Worm (Caenorhabditis elegans) whole organism, L4/young adult: Measurements from ENCODE around the gene eif-3.L.
"Not testable (repeated sequence)": the region's sequence is repeated elsewhere in the genome, so short reads cannot be mapped to it uniquely, and the experiment has no call there.

Experiments used
- W03F9.2 ChIP-seq: fragments of 150-350 bp; optimal IDR thresholded peaks from 2 replicates; lab custom pipeline; 2014; ENCODE audit warnings: missing biosample characterization, missing genetic modification characterization
- dao-5 ChIP-seq: sonication (generic microtip); optimal IDR thresholded peaks from 2 replicates; lab custom pipeline; 2016; ENCODE audit warnings: missing genotype, missing genetic modification characterization, moderate library complexity, missing compliant biosample characterization
- him-1 ChIP-seq: sonication (generic microtip); optimal IDR thresholded peaks from 2 replicates; lab custom pipeline; 2016; ENCODE audit warnings: missing genotype, missing genetic modification reagents, missing genetic modification characterization, missing compliant biosample characterization

eif-3.L gene

DNA sequence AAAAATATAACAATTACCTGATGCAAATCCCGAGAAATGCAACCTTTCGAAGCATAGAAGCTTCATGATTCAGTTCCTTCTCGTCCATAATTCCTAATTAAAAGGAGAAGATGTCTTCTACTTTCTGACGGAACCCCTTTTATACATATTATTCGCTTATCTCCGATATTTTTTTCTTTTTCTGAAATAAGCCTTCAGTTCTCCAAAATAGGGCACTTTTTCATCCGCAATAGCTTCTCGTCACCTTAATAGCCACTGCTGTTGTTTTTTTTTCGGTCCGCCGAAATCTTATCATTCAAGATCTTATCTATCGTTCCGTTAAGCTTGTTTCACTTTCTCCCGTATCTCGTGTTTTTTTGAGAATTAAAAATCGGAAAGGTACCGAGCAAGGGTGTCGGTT lies 30.1 kb upstream of the eif-3.L start, which contains the start of gene bli-2:
Gene bli-2, minus strand, starts transcription at position 101 of the 400 bp plus-strand sequence.
- no peak for TF ChIP-seq W03F9.2 (tag; lab: Kevin White, UChicago)

ce11 chrII:5651426-5651825 lies 29.1 kb upstream of the eif-3.L start:
- TF ChIP-seq W03F9.2 (tag; lab: Kevin White, UChicago) = no peak
- TF ChIP-seq him-1 (tag; lab: Kevin White, UChicago) = no peak
- TF ChIP-seq dao-5 (tag; lab: Kevin White, UChicago) = no peak

- no peak for TF ChIP-seq dao-5 (tag; lab: Kevin White, UChicago)
- peak; percentile 74 for TF ChIP-seq W03F9.2 (tag; lab: Kevin White, UChicago)
Observed at ce11 chrII:5649236-5650004, 27.1 kb upstream of the eif-3.L start, which contains the start of the genes sam-4, F59E12.17 and zyg-1. Gene sam-4 (minus strand): TSS chrII:5649286. Gene F59E12.17 (minus strand): TSS chrII:5649470. Gene zyg-1 (plus strand): TSS chrII:5649748.

ce11 chrII:5648272-5648671 lies 26.0 kb upstream of the eif-3.L start, which contains the start of gene ddl-1:
Gene ddl-1 (minus strand): TSS chrII:5648372.
- TF ChIP-seq dao-5 (tag; lab: Kevin White, UChicago) = no peak
- TF ChIP-seq W03F9.2 (tag; lab: Kevin White, UChicago) = no peak
- no peak for TF ChIP-seq him-1 (tag; lab: Kevin White, UChicago)

DNA sequence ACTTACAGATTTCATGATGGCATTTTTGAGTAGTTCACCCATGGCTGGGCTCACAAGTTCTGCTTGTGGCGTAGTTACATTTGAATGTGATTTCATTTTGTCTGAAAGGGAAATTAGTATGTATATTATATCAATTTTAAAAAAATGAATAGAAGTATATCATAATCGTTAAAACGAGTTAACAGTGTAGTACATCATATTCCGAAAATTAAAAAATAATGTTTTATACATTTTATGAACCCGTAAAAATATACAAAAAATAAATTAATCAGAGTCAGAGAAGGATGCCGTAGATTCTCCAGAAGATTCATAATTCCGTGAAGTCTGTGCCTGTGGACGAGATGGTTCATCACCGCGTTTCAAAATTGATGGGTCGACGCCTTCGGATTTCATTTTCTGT lies 24.7 kb upstream of the eif-3.L start, which contains the start of gene F59E12.9:
Gene F59E12.9, minus strand, starts transcription at position 101 of the 400 bp plus-strand sequence.
- TF ChIP-seq W03F9.2 (tag; lab: Kevin White, UChicago) (no peak), dao-5 (tag; lab: Kevin White, UChicago) (no peak), him-1 (tag; lab: Kevin White, UChicago) (no peak)

DNA sequence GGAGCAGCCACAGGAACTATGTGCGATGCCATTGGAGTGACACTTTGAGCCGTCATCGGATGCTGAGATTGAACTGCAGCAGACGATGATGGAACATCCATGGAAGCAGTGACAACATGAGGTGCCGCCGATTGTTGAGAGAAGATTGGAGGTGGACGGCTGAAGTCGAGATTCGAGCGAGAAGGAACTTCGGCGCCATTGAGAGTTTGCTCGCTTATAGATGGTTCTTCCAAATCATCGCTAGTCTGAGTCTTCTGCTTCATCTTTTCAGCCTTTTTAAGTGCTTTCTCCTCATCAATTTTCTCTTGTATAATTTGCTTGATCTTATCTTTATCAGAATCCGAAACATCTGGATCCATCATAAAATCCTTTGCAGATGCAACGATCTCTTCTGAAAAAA lies 19.8 kb upstream of the eif-3.L start:
- TF ChIP-seq him-1 (tag; lab: Kevin White, UChicago) (no peak), W03F9.2 (tag; lab: Kevin White, UChicago) (no peak), dao-5 (tag; lab: Kevin White, UChicago) (no peak)

ce11 chrII:5640362-5641079 lies 18.2 kb upstream of the eif-3.L start:
- TF ChIP-seq W03F9.2 (tag; lab: Kevin White, UChicago) = no peak
- no peak for TF ChIP-seq him-1 (tag; lab: Kevin White, UChicago)
- TF ChIP-seq dao-5 (tag; lab: Kevin White, UChicago) = no peak

- TF ChIP-seq him-1 (tag; lab: Kevin White, UChicago) (no peak), dao-5 (tag; lab: Kevin White, UChicago) (no peak), W03F9.2 (tag; lab: Kevin White, UChicago) (no peak)
Observed at ce11 chrII:5638059-5638458, 15.8 kb upstream of the eif-3.L start, which contains the start of gene F59E12.3. Gene F59E12.3 (plus strand): TSS chrII:5638359.

DNA sequence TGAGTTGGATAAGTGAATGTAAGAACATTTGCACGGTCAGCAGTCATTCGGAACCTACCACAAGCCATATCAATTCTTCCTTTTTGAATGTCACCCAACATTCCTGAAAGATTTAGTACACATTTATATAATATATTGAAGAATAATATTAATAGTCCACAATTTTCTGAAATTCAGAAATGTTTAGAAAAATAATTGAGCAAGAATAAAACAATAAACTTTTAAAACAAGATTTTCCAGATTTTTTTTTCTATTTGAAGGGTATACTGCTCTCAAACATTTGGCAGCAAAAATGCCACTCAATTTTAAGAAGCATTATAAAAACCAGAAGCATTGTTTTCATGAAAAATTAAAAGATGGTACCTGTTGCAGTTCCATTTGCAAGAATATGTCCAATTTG lies 14.5 kb upstream of the eif-3.L start, which contains the start of gene F59E12.8:
Gene F59E12.8, minus strand, starts transcription at position 101 of the 400 bp plus-strand sequence.
- TF ChIP-seq him-1 (tag; lab: Kevin White, UChicago) (no peak), W03F9.2 (tag; lab: Kevin White, UChicago) (no peak), dao-5 (tag; lab: Kevin White, UChicago) (no peak)

- no peak for TF ChIP-seq W03F9.2 (tag; lab: Kevin White, UChicago)
- TF ChIP-seq him-1 (tag; lab: Kevin White, UChicago) = no peak
- no peak for TF ChIP-seq dao-5 (tag; lab: Kevin White, UChicago)
Observed at ce11 chrII:5633453-5633852, 11.2 kb upstream of the eif-3.L start.

ce11 chrII:5630851-5631401 lies 8.6 kb upstream of the eif-3.L start, which contains the start of the genes F59E12.6 and npl-4.1:
Gene F59E12.6 (minus strand): TSS chrII:5630951.
Gene npl-4.1 (plus strand): TSS chrII:5631351.
- not testable (repeated sequence) for TF ChIP-seq W03F9.2, dao-5, him-1 (tag; lab: Kevin White, UChicago)

- TF ChIP-seq W03F9.2 (tag; lab: Kevin White, UChicago) (no peak), dao-5 (tag; lab: Kevin White, UChicago) (no peak), him-1 (tag; lab: Kevin White, UChicago) (no peak)
Observed at ce11 chrII:5628326-5628818, 6.1 kb upstream of the eif-3.L start, which contains the start of gene F59E12.15. Gene F59E12.15 (minus strand): TSS chrII:5628376.
